Worm (Caenorhabditis elegans) whole organism, L4/young adult: ENCODE results near the gene ZK1307.8.

Experiments used
- W03F9.2 ChIP-seq: fragments of 150-350 bp; optimal IDR thresholded peaks from 2 replicates; lab custom pipeline; 2014; ENCODE audit warnings: missing biosample characterization, missing genetic modification characterization
- dao-5 ChIP-seq: sonication (generic microtip); optimal IDR thresholded peaks from 2 replicates; lab custom pipeline; 2016; ENCODE audit warnings: missing genotype, missing genetic modification characterization, moderate library complexity, missing compliant biosample characterization
- him-1 ChIP-seq: sonication (generic microtip); optimal IDR thresholded peaks from 2 replicates; lab custom pipeline; 2016; ENCODE audit warnings: missing genotype, missing genetic modification reagents, missing genetic modification characterization, missing compliant biosample characterization

Gene ZK1307.8

DNA sequence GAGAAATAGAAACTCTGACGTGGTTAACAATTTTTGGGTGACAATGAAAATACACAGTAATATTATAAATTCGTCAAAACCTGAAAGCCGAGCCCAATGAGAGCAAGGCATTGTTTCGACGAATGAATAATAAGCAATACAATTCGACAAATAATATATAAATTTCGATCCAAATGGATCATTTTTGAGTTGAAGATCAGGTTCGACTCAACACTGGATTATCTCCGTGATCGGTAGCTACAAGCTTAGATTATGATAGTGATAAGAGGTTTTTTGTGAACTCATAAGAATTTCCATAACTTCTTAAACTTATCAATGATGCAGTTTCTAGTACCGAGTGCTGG, 6.5 kb upstream of the ZK1307.8 start:
- no peak for TF ChIP-seq him-1 (tag; lab: Kevin White, UChicago)
- no peak for TF ChIP-seq W03F9.2 (tag; lab: Kevin White, UChicago)
- no peak for TF ChIP-seq dao-5

DNA sequence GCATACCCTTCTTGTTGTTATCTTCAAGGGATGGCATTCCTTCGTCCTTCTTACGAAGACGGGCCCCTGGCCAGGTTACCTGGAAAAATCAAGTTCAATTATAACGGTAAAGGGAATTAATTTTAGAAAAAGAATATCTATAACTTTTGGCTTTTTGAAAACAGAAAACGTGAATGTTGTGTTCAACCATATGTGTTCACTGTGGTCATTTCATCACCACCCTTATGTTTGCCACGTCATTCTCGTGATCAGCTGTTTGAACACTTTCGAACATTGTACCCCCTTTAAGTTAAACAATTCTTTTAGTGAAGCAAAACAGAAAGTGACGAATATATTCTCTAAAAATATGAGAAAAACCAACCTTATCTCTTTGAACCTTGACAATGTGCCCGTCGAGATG, 5.7 kb upstream of the ZK1307.8 start:
- TF ChIP-seq him-1 (tag; lab: Kevin White, UChicago), result no peak
- no peak for TF ChIP-seq W03F9.2 (tag; lab: Kevin White, UChicago)
- no peak for TF ChIP-seq dao-5

DNA sequence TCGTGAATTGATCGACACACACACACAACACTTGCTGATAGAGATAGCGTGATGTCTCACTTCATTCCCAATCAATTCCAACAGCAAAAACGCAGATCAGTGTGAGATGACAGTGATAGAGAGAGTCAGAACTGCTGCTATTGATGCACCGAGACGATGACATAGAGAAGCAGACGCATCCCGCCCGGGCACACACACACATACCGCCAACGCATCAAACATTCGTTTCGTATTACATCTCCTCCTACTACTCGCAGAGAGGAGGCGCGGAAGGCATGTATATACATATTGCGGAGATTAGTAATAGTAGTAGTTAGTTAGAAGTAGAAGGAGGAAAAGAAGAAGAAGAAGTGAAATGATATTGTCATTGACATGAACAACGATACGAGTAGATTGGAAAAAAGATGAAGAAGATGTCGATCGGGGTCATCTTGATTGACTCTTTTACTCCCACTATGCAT, 5.0 kb upstream of the ZK1307.8 start:
- TF ChIP-seq him-1 (tag; lab: Kevin White, UChicago) (no peak), dao-5 (no peak), W03F9.2 (tag; lab: Kevin White, UChicago) (no peak)

DNA sequence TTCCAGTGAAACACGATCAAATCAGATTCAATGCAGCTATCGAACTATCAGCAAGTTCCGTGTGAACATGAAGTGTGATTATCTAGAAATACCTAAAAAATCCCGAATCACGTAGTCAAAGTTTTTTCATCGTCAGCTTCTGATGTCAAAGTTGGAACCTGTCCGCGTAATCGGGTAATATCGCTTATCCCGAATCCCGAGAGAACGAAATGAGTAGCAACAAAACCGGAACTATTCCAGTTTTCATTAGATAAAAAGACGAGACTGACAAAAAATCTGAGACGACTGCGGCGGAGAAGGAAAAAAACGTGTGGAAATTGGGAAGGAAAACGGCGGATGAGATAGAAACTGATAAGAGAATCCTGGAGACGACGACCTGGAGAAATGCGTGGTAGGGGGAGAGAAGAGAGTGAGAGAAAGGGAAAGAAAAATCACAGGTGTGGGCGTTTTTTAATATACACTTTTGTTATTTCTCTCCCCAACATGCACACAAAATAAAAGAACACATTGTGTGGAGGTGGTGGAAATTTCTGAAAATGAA, 4.3 kb upstream of the ZK1307.8 start:
- TF ChIP-seq W03F9.2 (tag; lab: Kevin White, UChicago) (no peak), him-1 (tag; lab: Kevin White, UChicago) (no peak), dao-5 (no peak)

DNA sequence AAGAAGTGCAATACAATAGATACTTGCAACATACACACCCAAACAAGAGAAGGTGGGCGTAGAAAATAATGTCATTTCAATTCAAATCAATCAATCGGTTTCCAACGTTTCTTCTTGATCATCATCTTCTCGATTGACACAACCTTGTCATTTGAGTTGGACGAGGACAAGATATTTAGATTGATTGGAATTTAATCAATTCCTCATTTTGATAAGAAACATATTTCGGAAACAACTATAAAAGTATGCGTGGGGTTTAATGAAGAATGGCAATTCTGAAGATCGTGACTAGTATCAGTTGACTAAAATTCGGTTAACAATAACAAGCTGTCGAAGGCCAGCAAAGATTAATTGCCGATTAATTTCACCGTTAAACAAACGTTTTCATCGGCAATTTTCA, 3.8 kb upstream of the ZK1307.8 start:
- no peak for TF ChIP-seq dao-5
- TF ChIP-seq W03F9.2 (tag; lab: Kevin White, UChicago), result no peak
- TF ChIP-seq him-1 (tag; lab: Kevin White, UChicago), result no peak

DNA sequence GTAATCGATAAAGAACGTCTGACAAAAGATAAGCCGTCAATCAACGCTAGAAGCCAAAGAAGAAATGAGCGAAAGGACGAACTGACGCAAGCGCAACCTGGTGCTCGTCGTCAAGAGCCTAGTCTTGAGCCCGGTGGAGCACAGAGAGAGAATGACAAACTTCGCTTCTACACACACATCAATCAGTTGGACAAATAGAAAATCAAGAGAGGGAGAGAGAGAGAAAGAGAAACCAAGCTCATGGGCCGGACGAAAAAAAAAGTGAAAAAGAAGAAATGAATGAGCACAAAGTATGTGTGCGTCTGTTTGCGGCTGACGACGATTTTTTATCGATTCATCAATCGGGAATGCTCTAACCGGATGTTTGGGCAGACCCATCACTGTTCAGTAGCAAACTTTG, 3.3 kb upstream of the ZK1307.8 start:
- TF ChIP-seq dao-5, result no peak

DNA sequence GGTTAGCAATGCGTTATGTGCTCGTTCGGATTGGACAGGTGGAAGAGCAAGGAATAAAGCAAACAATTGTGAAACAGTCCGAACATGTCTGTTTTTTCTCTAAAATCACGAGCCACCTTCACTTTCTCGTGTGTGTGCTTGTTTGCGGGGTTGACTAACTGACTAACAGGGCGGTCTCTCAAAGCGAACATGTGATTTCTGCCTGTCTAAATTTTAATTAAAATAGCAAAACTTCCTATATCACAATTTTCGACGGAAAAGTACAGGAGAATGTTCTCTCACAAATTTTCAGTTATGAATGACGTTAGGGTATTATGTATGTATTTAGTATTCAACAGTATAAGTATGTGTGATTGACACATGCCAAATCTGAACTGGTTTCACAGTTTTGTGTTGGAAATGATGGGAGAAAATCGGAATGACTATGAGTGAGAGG, 2.5 kb upstream of the ZK1307.8 start:
- TF ChIP-seq W03F9.2 (tag; lab: Kevin White, UChicago) (peak; percentile 14), dao-5 (no peak)

DNA sequence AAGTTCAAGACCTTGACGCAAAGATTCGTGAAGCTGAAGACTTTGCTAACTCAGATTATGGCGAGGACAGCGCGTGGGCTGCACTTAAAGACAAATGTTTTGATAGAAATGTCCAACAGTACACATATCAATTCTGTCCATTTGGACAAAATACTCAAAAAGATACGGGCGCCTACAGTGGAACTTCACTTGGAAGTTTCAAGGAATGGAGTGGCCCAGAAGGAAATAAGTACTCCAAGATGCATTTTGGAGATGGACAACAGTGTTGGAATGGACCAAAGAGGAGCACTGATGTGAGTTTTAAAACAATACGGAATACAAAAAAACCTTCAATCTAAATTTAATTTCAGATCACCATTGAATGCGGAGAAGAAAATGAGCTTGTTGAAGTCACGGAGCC, 1.5 kb downstream of the ZK1307.8 start:
- TF ChIP-seq him-1 (tag; lab: Kevin White, UChicago), result no peak
- TF ChIP-seq dao-5, result no peak
- TF ChIP-seq W03F9.2 (tag; lab: Kevin White, UChicago), result no peak

DNA sequence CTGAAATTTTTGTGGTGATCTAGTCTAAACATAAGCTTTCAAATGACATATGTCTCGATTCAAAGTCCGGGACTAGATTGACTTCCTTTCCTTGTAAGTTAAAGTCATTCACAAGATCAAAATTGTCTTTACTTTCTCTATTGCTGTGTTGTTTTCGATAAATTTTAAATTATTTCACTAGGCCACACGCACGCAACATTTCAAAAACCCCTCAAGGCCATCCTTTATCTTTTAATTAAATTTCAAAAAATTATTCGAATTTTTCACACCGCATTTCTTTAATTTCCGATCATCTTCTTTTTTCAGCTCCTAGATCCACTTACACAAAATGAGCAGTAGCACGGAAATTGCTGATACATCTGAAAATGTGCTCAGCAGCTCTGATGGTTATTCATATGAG, 11.9 kb downstream of the ZK1307.8 start, which contains the start of gene ZK1307.7:
ZK1307.7 (plus strand) TSS at position 301 of the 400 bp plus-strand sequence.
- TF ChIP-seq dao-5, result no peak
- no peak for TF ChIP-seq W03F9.2 (tag; lab: Kevin White, UChicago)
- no peak for TF ChIP-seq him-1 (tag; lab: Kevin White, UChicago)

DNA sequence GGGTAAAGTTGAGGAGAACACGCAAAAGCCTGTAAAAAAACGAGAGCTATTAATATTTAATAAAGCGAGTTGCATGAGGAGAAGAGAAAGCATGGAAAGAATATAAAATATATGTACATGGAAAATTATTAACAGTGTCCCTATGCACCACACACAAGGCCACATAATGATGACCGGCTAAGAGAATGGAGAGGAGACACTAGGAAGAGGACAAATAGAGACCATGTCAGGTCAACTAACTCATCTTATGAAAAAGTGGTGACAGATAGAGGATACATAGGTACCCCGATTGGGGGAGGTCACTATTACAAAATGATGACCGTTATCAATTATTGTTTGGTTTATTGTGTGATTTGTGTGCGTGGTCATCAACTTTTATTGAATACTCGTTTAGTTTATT, 20.0 kb downstream of the ZK1307.8 start, which contains the start of gene fzr-1:
fzr-1 (minus strand) TSS at position 29 of the 400 bp plus-strand sequence.
- TF ChIP-seq dao-5 (no peak), him-1 (tag; lab: Kevin White, UChicago) (no peak), W03F9.2 (tag; lab: Kevin White, UChicago) (no peak)

DNA sequence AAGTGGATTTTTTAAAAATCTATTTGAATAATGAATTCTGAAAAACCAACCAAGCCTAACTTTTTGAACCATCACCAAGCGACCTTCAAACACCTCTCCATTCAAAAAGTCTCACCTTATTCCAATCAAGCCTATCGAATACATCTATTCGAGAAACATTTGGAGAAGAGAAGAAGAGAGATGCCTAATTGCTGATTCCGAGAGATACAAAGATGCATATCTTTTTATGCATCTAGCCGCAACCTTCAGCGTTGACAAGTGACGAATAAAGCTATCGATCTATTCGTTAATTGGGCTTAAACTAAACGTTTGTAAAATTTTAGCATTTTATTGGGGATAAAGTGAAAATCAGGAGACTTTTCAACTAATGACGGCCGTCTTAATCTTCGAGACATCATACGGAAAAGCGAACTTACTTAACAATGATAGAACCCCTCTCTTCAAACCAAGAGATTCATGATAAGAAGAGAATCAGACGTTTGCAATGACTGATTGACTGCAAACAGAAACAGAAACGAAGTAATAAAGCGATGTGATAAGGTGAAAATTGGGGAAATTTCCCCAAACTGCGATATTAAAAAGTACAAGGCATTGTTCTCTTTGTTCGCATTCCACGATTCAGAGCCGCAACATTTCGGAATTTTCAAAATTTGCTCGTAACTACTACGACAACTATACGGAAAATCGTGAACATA, 20.7 kb downstream of the ZK1307.8 start:
- TF ChIP-seq W03F9.2 (tag; lab: Kevin White, UChicago), result peak; percentile 15
- TF ChIP-seq dao-5, result no peak
- TF ChIP-seq him-1 (tag; lab: Kevin White, UChicago), result no peak

DNA sequence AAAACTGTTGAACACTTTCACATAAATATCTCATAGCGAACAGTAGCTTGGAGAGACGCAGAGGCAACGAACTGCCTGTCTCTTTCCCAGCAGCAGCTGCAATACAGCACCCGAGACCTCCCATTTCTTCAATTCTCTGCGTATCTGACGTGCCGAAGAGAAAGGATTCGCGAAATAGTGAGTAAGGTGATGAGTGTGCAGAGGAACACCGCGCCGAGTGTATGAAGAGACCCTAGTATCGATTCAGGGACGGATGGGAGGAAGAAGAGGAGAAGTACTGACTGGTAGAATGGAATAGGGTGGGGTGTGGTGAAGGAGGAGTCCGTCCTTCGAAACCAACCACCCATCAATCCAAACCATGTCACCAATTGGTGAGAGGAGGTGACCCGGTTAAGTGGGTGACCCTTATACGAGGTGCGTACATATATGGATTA, 21.7 kb downstream of the ZK1307.8 start:
- TF ChIP-seq him-1 (tag; lab: Kevin White, UChicago), result no peak
- no peak for TF ChIP-seq W03F9.2 (tag; lab: Kevin White, UChicago)
- no peak for TF ChIP-seq dao-5

DNA sequence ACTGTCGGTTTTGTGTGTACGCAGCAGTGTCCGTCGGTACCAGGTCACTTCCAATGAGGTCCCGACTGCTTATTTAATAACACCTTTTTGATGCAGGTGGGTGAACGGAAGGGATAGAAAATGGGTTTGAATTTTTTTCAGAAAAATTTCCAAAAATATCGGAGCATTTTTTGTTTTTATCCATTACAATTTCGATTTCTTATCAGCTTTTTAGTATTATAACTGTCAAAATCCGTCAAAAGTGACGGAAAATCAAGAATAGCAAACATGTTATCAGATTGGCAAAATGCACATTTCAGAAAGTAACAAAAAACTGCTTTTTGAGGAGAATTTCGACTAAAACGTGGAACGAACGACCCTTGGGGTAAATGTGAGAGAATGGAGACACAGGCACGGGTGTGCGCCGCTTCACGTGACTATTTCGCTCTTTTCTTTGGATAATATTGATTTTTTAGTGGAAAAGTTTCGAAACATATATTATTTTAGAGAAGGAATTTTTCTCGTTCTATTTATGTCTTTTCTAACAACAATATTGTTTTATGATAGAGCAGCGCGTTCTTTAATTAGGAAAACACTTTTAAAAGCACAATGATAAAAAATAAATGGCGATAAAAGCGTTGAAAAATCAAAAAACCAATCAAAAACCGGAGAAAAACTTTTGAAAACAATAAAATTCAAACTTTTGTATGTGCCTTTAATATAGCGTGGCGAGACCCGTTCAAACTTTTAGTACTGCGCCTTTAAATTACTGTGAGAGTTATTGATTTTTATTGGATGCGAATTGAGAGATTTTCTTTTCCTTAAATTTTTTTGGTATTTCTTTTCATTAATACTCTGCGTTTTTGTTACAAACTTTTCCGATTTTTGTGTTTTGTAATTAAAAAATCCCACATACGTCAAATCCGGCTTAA, 22.8 kb downstream of the ZK1307.8 start, which contains the start of gene sqv-8:
sqv-8 (plus strand) TSS at position 51 of the 911 bp plus-strand sequence.
- TF ChIP-seq dao-5, result no peak
- no peak for TF ChIP-seq him-1 (tag; lab: Kevin White, UChicago)
- TF ChIP-seq W03F9.2 (tag; lab: Kevin White, UChicago), result no peak

DNA sequence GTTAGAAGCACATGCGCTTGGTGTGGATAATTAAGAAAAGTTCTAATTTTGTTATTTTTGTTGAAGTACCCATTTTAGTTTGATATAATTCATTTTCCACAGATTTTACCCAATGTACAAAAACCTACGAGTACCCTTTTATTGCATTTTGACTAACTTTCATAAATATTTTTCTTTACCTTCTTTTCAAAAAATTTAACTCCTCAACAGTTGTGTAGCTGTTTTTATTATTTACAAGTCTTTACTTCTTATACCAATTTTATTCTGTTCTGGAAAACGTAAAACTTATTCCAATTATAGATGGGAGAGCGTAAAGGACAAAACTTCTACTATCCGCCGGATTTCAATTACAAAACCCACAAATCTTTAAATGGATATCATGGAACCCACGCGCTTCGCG, 24.8 kb downstream of the ZK1307.8 start, which contains the start of gene ZK1307.9:
ZK1307.9 (plus strand) TSS at position 301 of the 400 bp plus-strand sequence.
- TF ChIP-seq him-1 (tag; lab: Kevin White, UChicago), result no peak
- TF ChIP-seq W03F9.2 (tag; lab: Kevin White, UChicago), result no peak
- TF ChIP-seq dao-5, result no peak
